Fruit fly (Drosophila melanogaster): ENCODE measurements around the gene CG8004.

Gene CG8004

DNA sequence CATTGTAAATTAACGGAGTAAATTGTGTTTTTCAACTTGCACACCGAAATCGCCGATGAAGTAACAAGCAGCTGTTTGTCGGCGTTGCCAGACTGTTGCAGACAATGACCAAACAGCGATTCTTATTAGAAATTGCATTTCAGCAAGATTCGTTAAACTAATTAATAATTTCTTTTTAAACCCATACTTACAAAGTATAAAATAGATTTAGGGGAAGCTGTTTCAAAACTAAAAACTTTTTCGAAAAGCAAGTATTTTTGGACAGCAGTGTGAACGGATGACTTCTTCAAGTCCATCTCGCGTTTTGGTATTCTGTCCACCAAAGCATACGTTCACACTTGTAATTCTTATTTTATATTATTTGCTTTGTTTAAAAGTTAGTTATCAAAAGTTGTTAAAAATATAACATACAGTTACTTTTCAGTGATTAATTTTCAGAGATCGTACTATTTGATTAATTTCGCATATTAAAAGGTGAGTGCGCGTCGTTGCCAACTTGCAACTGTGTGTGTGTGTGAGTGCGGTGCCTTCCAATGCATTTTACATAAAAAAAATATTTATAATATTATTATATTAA lies at the start of gene CG8004, which contains the start of gene RhoGDI:
Gene CG8004 (minus strand): TSS at position 74 of the 577 bp plus-strand sequence.
Gene RhoGDI (plus strand): TSS at position 309 of the 577 bp plus-strand sequence.
- TF ChIP-seq foxo (GFP tag; optimal IDR thresholded peaks at IDR 0.05) (peak in 1 of 2 experiments; percentile 75), Jra (GFP tag; optimal IDR thresholded peaks at IDR 0.05) (no peak), N (GFP tag; optimal IDR thresholded peaks at IDR 0.05) (no peak), psq (GFP tag; optimal IDR thresholded peaks at IDR 0.05) (peak; percentile 23), h (GFP tag; optimal IDR thresholded peaks at IDR 0.05) (peak; percentile 69), ey (GFP tag; optimal IDR thresholded peaks at IDR 0.05) (peak; percentile 70), jim (GFP tag; optimal IDR thresholded peaks at IDR 0.05) (no peak), sv (GFP tag; optimal IDR thresholded peaks at IDR 0.05) (peak; percentile 78), Dif (GFP tag; optimal IDR thresholded peaks at IDR 0.05; ENCODE audit: partially characterized antibody) (no peak), Hnf4 (GFP tag; optimal IDR thresholded peaks at IDR 0.05) (peak; percentile 79), CG9705 (GFP tag; optimal IDR thresholded peaks at IDR 0.05) (peak; percentile 42), dl (GFP tag; optimal IDR thresholded peaks at IDR 0.05; ENCODE audit: insufficient read depth in 1 of 2, partially characterized antibody in 2 of 2) (no peak), dmrt93B (GFP tag; optimal IDR thresholded peaks at IDR 0.05) (no peak), OdsH (GFP tag; optimal IDR thresholded peaks at IDR 0.05) (peak; percentile 45), brk (GFP tag; optimal IDR thresholded peaks at IDR 0.05) (no peak), HLH106 (tag; optimal IDR thresholded peaks at IDR 0.05) (peak; percentile 58), fru (GFP tag; optimal IDR thresholded peaks at IDR 0.05) (peak; percentile 84), Dfd (GFP tag; optimal IDR thresholded peaks at IDR 0.05) (no peak), Rel (GFP tag; optimal IDR thresholded peaks at IDR 0.05) (no peak), Rel (tag; optimal IDR thresholded peaks at IDR 0.05) (peak; percentile 36), Mio (GFP tag; optimal IDR thresholded peaks at IDR 0.05) (no peak), Hr78 (GFP tag; optimal IDR thresholded peaks at IDR 0.05) (no peak), sage (GFP tag; optimal IDR thresholded peaks at IDR 0.05) (no peak), dsf (GFP tag; optimal IDR thresholded peaks at IDR 0.05; ENCODE audit: borderline replicate concordance) (no peak), woc (GFP tag; optimal IDR thresholded peaks at IDR 0.05) (peak; percentile 12), pan (optimal IDR thresholded peaks at IDR 0.05) (no peak), Vsx2 (GFP tag; optimal IDR thresholded peaks at IDR 0.05; ENCODE audit: partially characterized antibody) (no peak), br (GFP tag; optimal IDR thresholded peaks at IDR 0.05) (peak; percentile 12), Myc (optimal IDR thresholded peaks at IDR 0.05) (no peak), Abd-B (GFP tag; optimal IDR thresholded peaks at IDR 0.05) (no peak), Sp1 (GFP tag; optimal IDR thresholded peaks at IDR 0.05) (peak; percentile 28), Hr83 (GFP tag; optimal IDR thresholded peaks at IDR 0.05; ENCODE audit: poor library complexity, severe bottlenecking) (peak; percentile 44), usp (GFP tag; optimal IDR thresholded peaks at IDR 0.05) (no peak), lola (GFP tag; optimal IDR thresholded peaks at IDR 0.05) (no peak), rgr (GFP tag; optimal IDR thresholded peaks at IDR 0.05) (peak; percentile 62), GATAd (GFP tag; optimal IDR thresholded peaks at IDR 0.05) (no peak), tai (GFP tag; optimal IDR thresholded peaks at IDR 0.05) (no peak), CG32264 (GFP tag; optimal IDR thresholded peaks at IDR 0.05) (peak; percentile 52), CrebA (GFP tag; optimal IDR thresholded peaks at IDR 0.05; ENCODE audit: borderline replicate concordance) (no peak)

DNA sequence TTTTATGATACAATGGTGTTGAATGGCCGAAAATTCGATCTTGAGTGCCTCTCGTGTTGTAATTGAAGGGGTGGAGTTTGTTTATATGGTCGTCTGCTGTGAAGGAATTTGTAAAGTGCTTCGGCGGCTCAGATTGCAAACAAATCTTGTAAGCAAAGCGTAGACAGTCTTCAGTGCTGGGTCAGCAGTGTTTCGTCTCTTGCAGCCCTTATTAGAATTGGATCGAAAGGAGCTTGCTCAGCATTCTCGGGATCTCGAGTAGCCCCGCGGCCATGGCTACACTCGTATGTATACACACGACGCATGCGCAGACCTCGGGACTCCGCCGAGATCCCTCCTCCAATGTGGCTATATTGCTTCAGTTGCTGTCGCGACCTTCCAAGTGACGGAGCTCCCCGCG lies 49.8 kb upstream of the CG8004 start:
- TF ChIP-seq Mio (GFP tag; optimal IDR thresholded peaks at IDR 0.05) (no peak), dmrt93B (GFP tag; optimal IDR thresholded peaks at IDR 0.05) (no peak), ey (GFP tag; optimal IDR thresholded peaks at IDR 0.05) (no peak), Sp1 (GFP tag; optimal IDR thresholded peaks at IDR 0.05) (no peak), Dif (GFP tag; optimal IDR thresholded peaks at IDR 0.05; ENCODE audit: partially characterized antibody) (no peak), foxo (GFP tag; optimal IDR thresholded peaks at IDR 0.05) (no peak), Rel (GFP tag; optimal IDR thresholded peaks at IDR 0.05) (no peak), Rel (tag; optimal IDR thresholded peaks at IDR 0.05) (no peak), OdsH (GFP tag; optimal IDR thresholded peaks at IDR 0.05) (no peak), lola (GFP tag; optimal IDR thresholded peaks at IDR 0.05) (no peak), GATAd (GFP tag; optimal IDR thresholded peaks at IDR 0.05) (no peak), CG32264 (GFP tag; optimal IDR thresholded peaks at IDR 0.05) (no peak), HLH106 (tag; optimal IDR thresholded peaks at IDR 0.05) (no peak), Myc (optimal IDR thresholded peaks at IDR 0.05) (no peak), CG9705 (GFP tag; optimal IDR thresholded peaks at IDR 0.05) (no peak), woc (GFP tag; optimal IDR thresholded peaks at IDR 0.05) (no peak), tai (GFP tag; optimal IDR thresholded peaks at IDR 0.05) (no peak), h (GFP tag; optimal IDR thresholded peaks at IDR 0.05) (no peak), Abd-B (GFP tag; optimal IDR thresholded peaks at IDR 0.05) (no peak), CrebA (GFP tag; optimal IDR thresholded peaks at IDR 0.05; ENCODE audit: borderline replicate concordance) (no peak)
